Worm (Caenorhabditis elegans): ENCODE results near the gene nol-56.

DNA sequence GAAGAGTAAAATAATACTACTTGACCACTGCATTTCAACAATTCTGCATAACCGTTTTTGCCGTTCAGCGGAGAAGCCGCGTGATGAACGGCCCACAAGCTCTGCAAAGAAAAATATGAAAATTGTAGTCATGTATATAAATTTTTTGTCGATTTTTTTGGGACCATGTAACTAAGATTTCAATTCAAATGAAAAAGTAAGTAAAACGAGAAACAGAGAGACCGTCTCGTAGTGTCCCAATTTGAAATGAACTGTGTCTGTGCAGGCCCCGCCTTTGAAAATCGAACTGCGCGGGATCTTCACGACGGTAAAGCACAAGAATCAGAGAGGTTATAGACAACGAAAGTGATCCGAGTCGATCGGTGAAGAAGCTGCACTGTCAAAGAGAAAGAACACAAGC lies 20.8 kb downstream of the nol-56 start, which contains the start of gene crm-1:
- TF ChIP-seq F13H6.1 (tag; optimal IDR thresholded peaks at IDR 0.05) (no peak), unc-42 (tag; optimal IDR thresholded peaks at IDR 0.05) (no peak), syd-9 (tag; optimal IDR thresholded peaks at IDR 0.05) (no peak), ceh-22 (tag; optimal IDR thresholded peaks at IDR 0.05) (no peak), ttx-3 (tag; optimal IDR thresholded peaks at IDR 0.05) (no peak), T23F11.4 (GFP tag; optimal IDR thresholded peaks at IDR 0.05) (no peak), pqm-1 (tag; optimal IDR thresholded peaks at IDR 0.05) (no peak), dve-1 (tag; optimal IDR thresholded peaks at IDR 0.05) (no peak), C38D4.7 (GFP tag; optimal IDR thresholded peaks at IDR 0.05) (no peak), ets-4 (tag; optimal IDR thresholded peaks at IDR 0.05) (no peak), pha-2 (tag; optimal IDR thresholded peaks at IDR 0.05) (no peak)
